Fruit fly (Drosophila melanogaster) whole organism, wandering third instar larva: ENCODE results near the gene CG32537.

Experiments
- h ChIP-seq: fragments of 200-800 bp; sonication (Bioruptor generic); optimal IDR thresholded peaks from 3 replicates; lab custom pipeline; 2016; ENCODE audit warnings: missing biosample characterization, mild to moderate bottlenecking, missing genetic modification characterization
- psq ChIP-seq: fragments of 200-800 bp; sonication (Bioruptor generic); optimal IDR thresholded peaks from 3 replicates; lab custom pipeline; 2017; ENCODE audit warnings: missing biosample characterization, mild to moderate bottlenecking, missing genetic modification characterization, moderate library complexity
- tai ChIP-seq: sonication (Bioruptor generic); optimal IDR thresholded peaks from 2 replicates; lab custom pipeline; 2016; ENCODE audit warnings: missing biosample characterization, missing genetic modification characterization

DNA sequence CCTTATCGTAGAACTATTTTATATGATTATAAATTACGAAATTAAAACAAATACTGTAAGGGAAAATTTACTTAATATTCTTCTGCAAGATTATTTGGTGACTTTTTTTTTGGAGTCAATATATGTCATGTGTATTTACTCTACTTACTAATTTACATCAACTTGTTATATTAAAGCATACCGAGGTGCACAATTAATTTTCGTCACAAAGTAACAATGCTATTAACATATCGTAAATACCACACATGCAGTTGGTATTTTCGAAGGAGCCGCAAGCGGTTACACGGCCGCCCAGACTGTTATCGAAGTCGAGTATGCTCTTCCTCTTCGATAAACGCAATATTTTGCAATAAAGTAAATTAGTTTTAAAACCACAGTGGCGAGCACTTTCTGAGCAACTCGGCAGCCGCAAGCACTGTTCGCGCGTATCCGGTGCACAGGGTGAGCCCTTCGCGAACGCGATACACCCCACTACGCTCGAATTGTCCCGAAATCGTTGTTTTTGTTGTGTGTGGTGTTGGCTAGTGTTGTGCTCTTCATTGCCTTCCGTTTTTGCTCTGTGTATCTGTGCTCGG lies 14.7 kb downstream of the CG32537 start, which contains the start of gene Vav:
- TF ChIP-seq tai (GFP tag; lab: Kevin White, UChicago) (no peak), psq (GFP tag; lab: Kevin White, UChicago) (no peak), h (no peak)
